Worm (Caenorhabditis elegans) whole organism, L3 larva: ENCODE data around the gene vps-33.2.

Experiments used
- R02D3.7 ChIP-seq: fragments of 150-350 bp; optimal IDR thresholded peaks from 2 replicates; lab custom pipeline; 2014; ENCODE audit warnings: missing biosample characterization, missing genetic modification characterization
- ZK546.5 ChIP-seq: sonication (generic microtip); optimal IDR thresholded peaks from 2 replicates; lab custom pipeline; 2017; ENCODE audit warnings: missing biosample characterization, missing genetic modification characterization
- aly-2 ChIP-seq: fragments of 150-350 bp; optimal IDR thresholded peaks from 2 replicates; lab custom pipeline; 2014; ENCODE audit warnings: missing biosample characterization, missing genetic modification characterization
- ama-1 ChIP-seq: fragments of 150-350 bp; optimal IDR thresholded peaks from 2 replicates; lab custom pipeline; 2018
- ceh-16 ChIP-seq: sonication (generic microtip); optimal IDR thresholded peaks from 2 replicates; lab custom pipeline; 2017; ENCODE audit warnings: missing biosample characterization, missing genetic modification characterization
- ceh-28 ChIP-seq: fragments of 150-350 bp; optimal IDR thresholded peaks from 2 replicates; lab custom pipeline; 2014; ENCODE audit warnings: missing biosample characterization, missing genetic modification reagents, missing genetic modification characterization
- ceh-82 ChIP-seq: fragments of 150-350 bp; optimal IDR thresholded peaks from 2 replicates; lab custom pipeline; 2014; ENCODE audit warnings: missing biosample characterization, missing genetic modification characterization
- daf-12 ChIP-seq: fragments of 150-350 bp; optimal IDR thresholded peaks from 2 replicates; lab custom pipeline; 2014; ENCODE audit warnings: missing biosample characterization, missing genetic modification reagents, missing genetic modification characterization
- egl-27 ChIP-seq: sonication (generic microtip); optimal IDR thresholded peaks from 4 replicates; lab custom pipeline; 2017; ENCODE audit warnings: missing biosample characterization, missing genetic modification reagents, missing genetic modification characterization
- egl-5 ChIP-seq: fragments of 150-350 bp; optimal IDR thresholded peaks from 2 replicates; lab custom pipeline; 2017; ENCODE audit warnings: missing biosample characterization, missing genetic modification reagents, missing genetic modification characterization, inconsistent platforms
- elt-1 ChIP-seq: fragments of 150-350 bp; optimal IDR thresholded peaks from 2 replicates; lab custom pipeline; 2014; ENCODE audit warnings: missing biosample characterization, missing genetic modification characterization
- elt-2 ChIP-seq: sonication (generic microtip); optimal IDR thresholded peaks from 2 replicates; lab custom pipeline; 2016; ENCODE audit warnings: missing genetic modification reagents, mild to moderate bottlenecking, missing genetic modification characterization, missing compliant biosample characterization
- elt-3 ChIP-seq, 3 experiments: fragments of 150-350 bp in 1 of 3; sonication (generic microtip) in 2 of 3; optimal IDR thresholded peaks; 2 replicates in 2 of 3; 4 replicates in 1 of 3; lab custom pipeline; 2014 to 2017; ENCODE audit warnings: missing biosample characterization in 3 of 3, missing genetic modification characterization in 3 of 3
- fkh-2 ChIP-seq: fragments of 150-350 bp; optimal IDR thresholded peaks from 2 replicates; lab custom pipeline; 2014; ENCODE audit warnings: missing biosample characterization, missing genetic modification reagents, missing genetic modification characterization
- fos-1 ChIP-seq: fragments of 150-350 bp; optimal IDR thresholded peaks from 2 replicates; lab custom pipeline; 2014; ENCODE audit warnings: missing biosample characterization, missing genetic modification characterization
- hmg-11 ChIP-seq: sonication (generic microtip); optimal IDR thresholded peaks from 2 replicates; lab custom pipeline; 2016; ENCODE audit warnings: missing genetic modification characterization, missing compliant biosample characterization
- jun-1 ChIP-seq: fragments of 150-350 bp; optimal IDR thresholded peaks from 2 replicates; lab custom pipeline; 2014; ENCODE audit warnings: missing biosample characterization, missing genetic modification reagents, missing genetic modification characterization
- lin-15B ChIP-seq: fragments of 150-350 bp; optimal IDR thresholded peaks from 2 replicates; lab custom pipeline; 2014; ENCODE audit warnings: missing biosample characterization, missing genetic modification characterization
- mdl-1 ChIP-seq: fragments of 150-350 bp; optimal IDR thresholded peaks from 2 replicates; lab custom pipeline; 2014; ENCODE audit warnings: missing biosample characterization, missing genetic modification characterization
- nhr-12 ChIP-seq: fragments of 150-350 bp; optimal IDR thresholded peaks from 2 replicates; lab custom pipeline; 2014; ENCODE audit warnings: missing biosample characterization, missing genetic modification characterization
- nhr-237 ChIP-seq: fragments of 150-350 bp; optimal IDR thresholded peaks from 2 replicates; lab custom pipeline; 2014; ENCODE audit warnings: missing biosample characterization, missing genetic modification characterization
- nhr-25 ChIP-seq: sonication (generic microtip); optimal IDR thresholded peaks from 2 replicates; lab custom pipeline; 2017; ENCODE audit warnings: missing biosample characterization, missing genetic modification characterization
- nhr-28 ChIP-seq: fragments of 150-350 bp; optimal IDR thresholded peaks from 2 replicates; lab custom pipeline; 2014; ENCODE audit warnings: missing biosample characterization, missing genetic modification characterization
- nhr-43 ChIP-seq: sonication (generic microtip); optimal IDR thresholded peaks from 2 replicates; lab custom pipeline; 2016; ENCODE audit warnings: mild to moderate bottlenecking, missing genetic modification characterization, missing compliant biosample characterization; ENCODE audit not compliant: poor library complexity, severe bottlenecking
- nhr-67 ChIP-seq: fragments of 150-350 bp; optimal IDR thresholded peaks from 2 replicates; lab custom pipeline; 2014; ENCODE audit warnings: missing biosample characterization, missing genetic modification characterization
- nhr-77 ChIP-seq: fragments of 150-350 bp; optimal IDR thresholded peaks from 2 replicates; lab custom pipeline; 2014; ENCODE audit warnings: missing biosample characterization, missing genetic modification characterization
- pha-4 ChIP-seq: fragments of 150-350 bp; optimal IDR thresholded peaks from 2 replicates; lab custom pipeline; 2014; ENCODE audit warnings: missing biosample characterization, missing genetic modification reagents, missing genetic modification characterization
- pqm-1 ChIP-seq: fragments of 150-350 bp; optimal IDR thresholded peaks from 2 replicates; lab custom pipeline; 2017; ENCODE audit warnings: missing biosample characterization, missing genetic modification characterization, inconsistent platforms
- sea-2 ChIP-seq: fragments of 150-350 bp; sonication (generic microtip); optimal IDR thresholded peaks from 4 replicates; lab custom pipeline; 2014; ENCODE audit warnings: missing biosample characterization, missing genetic modification reagents, missing genetic modification characterization
- snpc-4 ChIP-seq: fragments of 150-350 bp; optimal IDR thresholded peaks from 2 replicates; lab custom pipeline; 2014; ENCODE audit warnings: missing biosample characterization, missing genetic modification characterization
- tbx-2 ChIP-seq: sonication (generic microtip); optimal IDR thresholded peaks from 2 replicates; lab custom pipeline; 2016; ENCODE audit warnings: mild to moderate bottlenecking, missing genetic modification characterization, missing compliant biosample characterization
- unc-39 ChIP-seq: sonication (generic microtip); optimal IDR thresholded peaks from 4 replicates; lab custom pipeline; 2017; ENCODE audit warnings: missing biosample characterization, missing genetic modification characterization
- unc-62 ChIP-seq: fragments of 150-350 bp; sonication (generic microtip); optimal IDR thresholded peaks from 4 replicates; lab custom pipeline; 2014; ENCODE audit warnings: missing biosample characterization, missing genetic modification reagents, missing genetic modification characterization
- zag-1 ChIP-seq: fragments of 150-350 bp; optimal IDR thresholded peaks from 2 replicates; lab custom pipeline; 2014; ENCODE audit warnings: missing biosample characterization, missing genetic modification characterization
- ztf-11 ChIP-seq: fragments of 150-350 bp; optimal IDR thresholded peaks from 2 replicates; lab custom pipeline; 2014; ENCODE audit warnings: missing biosample characterization, missing genetic modification characterization
- ztf-4 ChIP-seq: fragments of 150-350 bp; optimal IDR thresholded peaks from 2 replicates; lab custom pipeline; 2014; ENCODE audit warnings: missing biosample characterization, missing genetic modification characterization

Gene vps-33.2

ce11 chrII:6578378-6578777 lies 22.6 kb upstream of the vps-33.2 start, which contains the start of gene sra-31:
Gene sra-31 (minus strand): TSS chrII:6578478.
- TF ChIP-seq nhr-12 (no peak), aly-2 (tag; lab: Kevin White, UChicago) (no peak), ztf-11 (tag; lab: Kevin White, UChicago) (no peak), pqm-1 (tag; lab: Kevin White, UChicago) (no peak), nhr-67 (no peak), daf-12 (tag; lab: Kevin White, UChicago) (no peak), fos-1 (no peak), snpc-4 (no peak), ceh-82 (tag; lab: Kevin White, UChicago) (no peak), nhr-43 (tag; lab: Kevin White, UChicago) (no peak), egl-27 (tag; lab: Kevin White, UChicago) (no peak), mdl-1 (tag; lab: Kevin White, UChicago) (no peak), zag-1 (tag; lab: Kevin White, UChicago) (no peak), ztf-4 (no peak), lin-15B (tag; lab: Kevin White, UChicago) (no peak), fkh-2 (tag; lab: Kevin White, UChicago) (no peak), nhr-77 (tag; lab: Kevin White, UChicago) (no peak), tbx-2 (tag; lab: Kevin White, UChicago) (no peak)

- TF ChIP-seq lin-15B (tag; lab: Kevin White, UChicago) (no peak), jun-1 (tag; lab: Kevin White, UChicago) (no peak), egl-5 (tag; lab: Kevin White, UChicago) (no peak), elt-2 (tag; lab: Kevin White, UChicago) (no peak), mdl-1 (tag; lab: Kevin White, UChicago) (no peak), ZK546.5 (tag; lab: Kevin White, UChicago) (no peak), ceh-28 (tag; lab: Kevin White, UChicago) (no peak), sea-2 (GFP tag; lab: Kevin White, UChicago) (no peak), ama-1 (lab: Kevin White, UChicago) (no peak), elt-1 (tag; lab: Kevin White, UChicago) (no peak), ceh-82 (tag; lab: Kevin White, UChicago) (no peak), pha-4 (tag; lab: Kevin White, UChicago) (no peak), hmg-11 (tag; lab: Kevin White, UChicago) (no peak), nhr-237 (tag; lab: Kevin White, UChicago) (no peak), nhr-77 (tag; lab: Kevin White, UChicago) (no peak), nhr-28 (tag; lab: Kevin White, UChicago) (no peak), pqm-1 (tag; lab: Kevin White, UChicago) (no peak)
Observed at ce11 chrII:6581236-6581635, 19.8 kb upstream of the vps-33.2 start, which contains the start of gene C56C10.6. Gene C56C10.6 (minus strand): TSS chrII:6581336.

ce11 chrII:6582758-6583157 lies 18.3 kb upstream of the vps-33.2 start, which contains the start of gene C56C10.4:
Gene C56C10.4 (plus strand): TSS chrII:6583058.
- TF ChIP-seq elt-1 (tag; lab: Kevin White, UChicago): no peak
- no peak for TF ChIP-seq fos-1
- no peak for TF ChIP-seq sea-2 (GFP tag; lab: Kevin White, UChicago)
- TF ChIP-seq unc-39 (tag; lab: Kevin White, UChicago): no peak
- no peak for TF ChIP-seq egl-27 (tag; lab: Kevin White, UChicago)
- TF ChIP-seq nhr-77 (tag; lab: Kevin White, UChicago): no peak
- no peak for TF ChIP-seq ztf-4
- TF ChIP-seq elt-2 (tag; lab: Kevin White, UChicago): no peak
- no peak for TF ChIP-seq ceh-16 (tag; lab: Kevin White, UChicago)
- no peak for TF ChIP-seq unc-62
- no peak for TF ChIP-seq nhr-25 (tag; lab: Kevin White, UChicago)
- no peak for TF ChIP-seq nhr-67
- no peak for TF ChIP-seq elt-3 (tag; optimal IDR thresholded peaks at IDR 0.05; lab: Kevin White, UChicago)
- no peak for TF ChIP-seq nhr-28 (tag; lab: Kevin White, UChicago)
- no peak for TF ChIP-seq tbx-2 (tag; lab: Kevin White, UChicago)
- no peak for TF ChIP-seq aly-2 (tag; lab: Kevin White, UChicago)

- TF ChIP-seq R02D3.7 (tag; lab: Kevin White, UChicago): no peak
- TF ChIP-seq nhr-25 (tag; lab: Kevin White, UChicago): peak; percentile 26
- TF ChIP-seq nhr-77 (tag; lab: Kevin White, UChicago): peak; percentile 58
- peak; percentile 16 for TF ChIP-seq elt-2 (tag; lab: Kevin White, UChicago)
- TF ChIP-seq nhr-28 (tag; lab: Kevin White, UChicago): no peak
- TF ChIP-seq, all 47 proteins: peak for 3
Observed at ce11 chrII:6587264-6587870, 13.6 kb upstream of the vps-33.2 start, which contains the start of gene C56C10.7. Gene C56C10.7 (minus strand): TSS chrII:6587575.
